Fruit fly (Drosophila melanogaster): ENCODE results near the gene GstD6.

dm6 chr3R:12402935-12403334 lies 26.0 kb downstream of the GstD6 start:
- peak; percentile 92 for TF ChIP-seq Taf1 (GFP tag; IDR thresholded peaks at IDR 0.05)
- TF ChIP-seq CG7556 (GFP tag; optimal IDR thresholded peaks at IDR 0.05) = peak; percentile 95
- TF ChIP-seq CG6683 (GFP tag; optimal IDR thresholded peaks at IDR 0.05) = peak; percentile 98
- peak; percentile 100 for TF ChIP-seq CG18476 (GFP tag; optimal IDR thresholded peaks at IDR 0.05)
- no peak for TF ChIP-seq Bgb (GFP tag; IDR thresholded peaks at IDR 0.05; ENCODE audit: partially characterized antibody)
